Worm (Caenorhabditis elegans) whole organism, L3 larva: ENCODE data around the gene sprr-2.

ENCODE experiments used
- R02D3.7 ChIP-seq: fragments of 150-350 bp; optimal IDR thresholded peaks from 2 replicates; lab custom pipeline; 2014; ENCODE audit warnings: missing biosample characterization, missing genetic modification characterization
- ZK546.5 ChIP-seq: sonication (generic microtip); optimal IDR thresholded peaks from 2 replicates; lab custom pipeline; 2017; ENCODE audit warnings: missing biosample characterization, missing genetic modification characterization
- aly-2 ChIP-seq: fragments of 150-350 bp; optimal IDR thresholded peaks from 2 replicates; lab custom pipeline; 2014; ENCODE audit warnings: missing biosample characterization, missing genetic modification characterization
- ama-1 ChIP-seq: fragments of 150-350 bp; optimal IDR thresholded peaks from 2 replicates; lab custom pipeline; 2018
- ceh-16 ChIP-seq: sonication (generic microtip); optimal IDR thresholded peaks from 2 replicates; lab custom pipeline; 2017; ENCODE audit warnings: missing biosample characterization, missing genetic modification characterization
- ceh-28 ChIP-seq: fragments of 150-350 bp; optimal IDR thresholded peaks from 2 replicates; lab custom pipeline; 2014; ENCODE audit warnings: missing biosample characterization, missing genetic modification reagents, missing genetic modification characterization
- ceh-82 ChIP-seq: fragments of 150-350 bp; optimal IDR thresholded peaks from 2 replicates; lab custom pipeline; 2014; ENCODE audit warnings: missing biosample characterization, missing genetic modification characterization
- ceh-9 ChIP-seq: sonication (generic microtip); optimal IDR thresholded peaks from 2 replicates; lab custom pipeline; 2018; ENCODE audit warnings: missing biosample characterization, missing genetic modification characterization
- daf-12 ChIP-seq: fragments of 150-350 bp; optimal IDR thresholded peaks from 2 replicates; lab custom pipeline; 2014; ENCODE audit warnings: missing biosample characterization, missing genetic modification reagents, missing genetic modification characterization
- egl-27 ChIP-seq: sonication (generic microtip); optimal IDR thresholded peaks from 4 replicates; lab custom pipeline; 2017; ENCODE audit warnings: missing biosample characterization, missing genetic modification reagents, missing genetic modification characterization
- egl-5 ChIP-seq: fragments of 150-350 bp; optimal IDR thresholded peaks from 2 replicates; lab custom pipeline; 2017; ENCODE audit warnings: missing biosample characterization, missing genetic modification reagents, missing genetic modification characterization, inconsistent platforms
- elt-1 ChIP-seq: fragments of 150-350 bp; optimal IDR thresholded peaks from 2 replicates; lab custom pipeline; 2014; ENCODE audit warnings: missing biosample characterization, missing genetic modification characterization
- elt-2 ChIP-seq: sonication (generic microtip); optimal IDR thresholded peaks from 2 replicates; lab custom pipeline; 2016; ENCODE audit warnings: missing genetic modification reagents, mild to moderate bottlenecking, missing genetic modification characterization, missing compliant biosample characterization
- elt-3 ChIP-seq, 3 experiments: fragments of 150-350 bp in 1 of 3; sonication (generic microtip) in 2 of 3; optimal IDR thresholded peaks; 2 replicates in 2 of 3; 4 replicates in 1 of 3; lab custom pipeline; 2014 to 2017; ENCODE audit warnings: missing biosample characterization in 3 of 3, missing genetic modification characterization in 3 of 3
- eor-1 ChIP-seq, 2 experiments: fragments of 150-350 bp; optimal IDR thresholded peaks; 2 replicates each; lab custom pipeline; 2014 to 2018; ENCODE audit warnings: missing biosample characterization in 2 of 2, missing genetic modification characterization in 2 of 2
- fkh-10 ChIP-seq: sonication (generic microtip); optimal IDR thresholded peaks from 2 replicates; lab custom pipeline; 2017; ENCODE audit warnings: missing biosample characterization, missing genetic modification reagents, missing genetic modification characterization
- fkh-2 ChIP-seq: fragments of 150-350 bp; optimal IDR thresholded peaks from 2 replicates; lab custom pipeline; 2014; ENCODE audit warnings: missing biosample characterization, missing genetic modification reagents, missing genetic modification characterization
- fos-1 ChIP-seq: fragments of 150-350 bp; optimal IDR thresholded peaks from 2 replicates; lab custom pipeline; 2014; ENCODE audit warnings: missing biosample characterization, missing genetic modification characterization
- hmg-11 ChIP-seq: sonication (generic microtip); optimal IDR thresholded peaks from 2 replicates; lab custom pipeline; 2016; ENCODE audit warnings: missing genetic modification characterization, missing compliant biosample characterization
- jun-1 ChIP-seq: fragments of 150-350 bp; optimal IDR thresholded peaks from 2 replicates; lab custom pipeline; 2014; ENCODE audit warnings: missing biosample characterization, missing genetic modification reagents, missing genetic modification characterization
- lin-15B ChIP-seq: fragments of 150-350 bp; optimal IDR thresholded peaks from 2 replicates; lab custom pipeline; 2014; ENCODE audit warnings: missing biosample characterization, missing genetic modification characterization
- lin-39 ChIP-seq: fragments of 150-350 bp; optimal IDR thresholded peaks from 2 replicates; lab custom pipeline; 2018; ENCODE audit warnings: missing biosample characterization, missing genetic modification reagents, missing genetic modification characterization
- lsy-12 ChIP-seq: sonication (generic microtip); optimal IDR thresholded peaks from 2 replicates; lab custom pipeline; 2016; ENCODE audit warnings: mild to moderate bottlenecking, missing genetic modification characterization, missing compliant biosample characterization
- mdl-1 ChIP-seq: fragments of 150-350 bp; optimal IDR thresholded peaks from 2 replicates; lab custom pipeline; 2014; ENCODE audit warnings: missing biosample characterization, missing genetic modification characterization
- mml-1 ChIP-seq: fragments of 150-350 bp; sonication (generic microtip); optimal IDR thresholded peaks from 3 replicates; lab custom pipeline; 2014; ENCODE audit warnings: missing biosample characterization, missing genetic modification characterization
- nfya-1 ChIP-seq: sonication (generic microtip); optimal IDR thresholded peaks from 2 replicates; lab custom pipeline; 2017; ENCODE audit warnings: missing genetic modification characterization, mild to moderate bottlenecking, missing compliant biosample characterization, antibody characterized with exemption, moderate library complexity; ENCODE audit not compliant: insufficient read depth
- nhr-11 ChIP-seq: fragments of 150-350 bp; optimal IDR thresholded peaks from 2 replicates; lab custom pipeline; 2014; ENCODE audit warnings: missing biosample characterization, missing genetic modification characterization
- nhr-12 ChIP-seq: fragments of 150-350 bp; optimal IDR thresholded peaks from 2 replicates; lab custom pipeline; 2014; ENCODE audit warnings: missing biosample characterization, missing genetic modification characterization
- nhr-23 ChIP-seq: fragments of 150-350 bp; optimal IDR thresholded peaks from 2 replicates; lab custom pipeline; 2014; ENCODE audit warnings: missing biosample characterization, missing genetic modification reagents, missing genetic modification characterization
- nhr-25 ChIP-seq: sonication (generic microtip); optimal IDR thresholded peaks from 2 replicates; lab custom pipeline; 2017; ENCODE audit warnings: missing biosample characterization, missing genetic modification characterization
- nhr-43 ChIP-seq: sonication (generic microtip); optimal IDR thresholded peaks from 2 replicates; lab custom pipeline; 2016; ENCODE audit warnings: mild to moderate bottlenecking, missing genetic modification characterization, missing compliant biosample characterization; ENCODE audit not compliant: poor library complexity, severe bottlenecking
- nhr-67 ChIP-seq: fragments of 150-350 bp; optimal IDR thresholded peaks from 2 replicates; lab custom pipeline; 2014; ENCODE audit warnings: missing biosample characterization, missing genetic modification characterization
- nhr-76 ChIP-seq: fragments of 150-350 bp; sonication (generic microtip); optimal IDR thresholded peaks from 5 replicates; lab custom pipeline; 2014; ENCODE audit warnings: missing biosample characterization, missing genetic modification characterization
- pha-4 ChIP-seq: fragments of 150-350 bp; optimal IDR thresholded peaks from 2 replicates; lab custom pipeline; 2014; ENCODE audit warnings: missing biosample characterization, missing genetic modification reagents, missing genetic modification characterization
- pqm-1 ChIP-seq: fragments of 150-350 bp; optimal IDR thresholded peaks from 2 replicates; lab custom pipeline; 2017; ENCODE audit warnings: missing biosample characterization, missing genetic modification characterization, inconsistent platforms
- sea-2 ChIP-seq: fragments of 150-350 bp; sonication (generic microtip); optimal IDR thresholded peaks from 4 replicates; lab custom pipeline; 2014; ENCODE audit warnings: missing biosample characterization, missing genetic modification reagents, missing genetic modification characterization
- skn-1 ChIP-seq: fragments of 150-350 bp; optimal IDR thresholded peaks from 2 replicates; lab custom pipeline; 2014; ENCODE audit warnings: missing biosample characterization, missing genetic modification characterization
- snpc-4 ChIP-seq: fragments of 150-350 bp; optimal IDR thresholded peaks from 2 replicates; lab custom pipeline; 2014; ENCODE audit warnings: missing biosample characterization, missing genetic modification characterization
- unc-39 ChIP-seq: sonication (generic microtip); optimal IDR thresholded peaks from 4 replicates; lab custom pipeline; 2017; ENCODE audit warnings: missing biosample characterization, missing genetic modification characterization
- unc-62 ChIP-seq: fragments of 150-350 bp; sonication (generic microtip); optimal IDR thresholded peaks from 4 replicates; lab custom pipeline; 2014; ENCODE audit warnings: missing biosample characterization, missing genetic modification reagents, missing genetic modification characterization
- zag-1 ChIP-seq: fragments of 150-350 bp; optimal IDR thresholded peaks from 2 replicates; lab custom pipeline; 2014; ENCODE audit warnings: missing biosample characterization, missing genetic modification characterization
- ztf-4 ChIP-seq: fragments of 150-350 bp; optimal IDR thresholded peaks from 2 replicates; lab custom pipeline; 2014; ENCODE audit warnings: missing biosample characterization, missing genetic modification characterization

The sprr-2 gene

ce11 chrX:14828766-14829165 is 35.5 kb downstream of the sprr-2 start:
- TF ChIP-seq nhr-12 (tag; lab: Kevin White, UChicago) (no peak), ceh-16 (tag; lab: Kevin White, UChicago) (no peak), lsy-12 (tag; lab: Kevin White, UChicago) (no peak), nhr-11 (tag; lab: Kevin White, UChicago) (no peak), ama-1 (no peak), pqm-1 (tag; lab: Kevin White, UChicago) (no peak), unc-62 (no peak), lin-15B (tag; lab: Kevin White, UChicago) (no peak), elt-1 (tag; lab: Kevin White, UChicago) (no peak), nhr-25 (tag; lab: Kevin White, UChicago) (no peak), mdl-1 (no peak), mml-1 (tag; lab: Kevin White, UChicago) (no peak), nhr-43 (tag; lab: Kevin White, UChicago) (no peak), elt-2 (tag; lab: Kevin White, UChicago) (no peak), eor-1 (tag; optimal IDR thresholded peaks at IDR 0.05; lab: Kevin White, UChicago) (no peak), egl-27 (tag; lab: Kevin White, UChicago) (no peak), skn-1 (tag; lab: Kevin White, UChicago) (no peak), nhr-76 (no peak), hmg-11 (no peak), nfya-1 (no peak)

- TF ChIP-seq egl-5 (tag; lab: Kevin White, UChicago) (no peak), mml-1 (tag; lab: Kevin White, UChicago) (no peak), hmg-11 (no peak), daf-12 (no peak), nhr-43 (tag; lab: Kevin White, UChicago) (no peak), nhr-11 (tag; lab: Kevin White, UChicago) (no peak), unc-62 (no peak), skn-1 (tag; lab: Kevin White, UChicago) (no peak), nhr-23 (tag; lab: Kevin White, UChicago) (no peak), elt-1 (tag; lab: Kevin White, UChicago) (no peak), ztf-4 (tag; lab: Kevin White, UChicago) (no peak), aly-2 (tag; lab: Kevin White, UChicago) (no peak), nhr-76 (no peak), unc-39 (tag; lab: Kevin White, UChicago) (no peak), pha-4 (tag; lab: Kevin White, UChicago) (no peak), egl-27 (tag; lab: Kevin White, UChicago) (no peak), ceh-28 (tag; lab: Kevin White, UChicago) (no peak), sea-2 (GFP tag; lab: Kevin White, UChicago) (no peak)
Observed at ce11 chrX:14831531-14831930, 38.3 kb downstream of the sprr-2 start, which contains the start of gene dpf-2. Gene dpf-2 (plus strand): TSS chrX:14831831.

ce11 chrX:14838339-14838738 is 45.1 kb downstream of the sprr-2 start:
- no peak for TF ChIP-seq ceh-16 (tag; lab: Kevin White, UChicago)
- no peak for TF ChIP-seq unc-62
- TF ChIP-seq lsy-12 (tag; lab: Kevin White, UChicago), result no peak
- TF ChIP-seq snpc-4 (tag; lab: Kevin White, UChicago), result no peak
- no peak for TF ChIP-seq nhr-25 (tag; lab: Kevin White, UChicago)
- no peak for TF ChIP-seq mdl-1
- no peak for TF ChIP-seq R02D3.7 (tag; lab: Kevin White, UChicago)
- no peak for TF ChIP-seq elt-3 (tag; optimal IDR thresholded peaks at IDR 0.05; lab: Kevin White, UChicago)
- TF ChIP-seq jun-1 (tag; lab: Kevin White, UChicago), result no peak
- TF ChIP-seq nhr-12 (tag; lab: Kevin White, UChicago), result no peak
- no peak for TF ChIP-seq nhr-11 (tag; lab: Kevin White, UChicago)
- no peak for TF ChIP-seq ZK546.5
- TF ChIP-seq fos-1, result no peak
- no peak for TF ChIP-seq aly-2 (tag; lab: Kevin White, UChicago)

DNA sequence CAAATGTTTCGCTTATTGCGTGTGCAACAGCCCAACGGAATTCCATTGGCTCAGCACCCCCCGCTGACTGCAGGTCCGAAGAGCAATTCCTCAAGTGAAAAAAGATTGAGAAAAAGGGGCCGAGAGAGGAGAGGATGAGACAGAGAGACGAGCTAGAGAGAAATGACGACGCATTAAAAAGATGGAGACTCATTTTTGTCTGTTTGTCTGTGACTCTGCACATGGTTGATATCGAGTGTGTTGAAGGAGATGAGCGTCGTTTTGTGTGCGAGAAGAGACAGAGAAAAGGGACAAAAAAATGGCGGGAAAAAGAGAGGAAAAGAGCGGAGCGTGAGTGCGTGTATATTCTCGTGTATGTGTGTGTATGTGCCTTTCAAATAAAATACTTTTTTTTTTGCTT is 47.8 kb downstream of the sprr-2 start:
- no peak for TF ChIP-seq ceh-9 (tag; lab: Kevin White, UChicago)
- peak; percentile 38 for TF ChIP-seq R02D3.7 (tag; lab: Kevin White, UChicago)
- peak; percentile 91 for TF ChIP-seq fkh-10
- TF ChIP-seq mdl-1, result peak; percentile 58
- TF ChIP-seq ceh-82 (tag; lab: Kevin White, UChicago), result peak; percentile 19
- TF ChIP-seq nhr-25 (tag; lab: Kevin White, UChicago), result peak; percentile 45
- peak; percentile 80 for TF ChIP-seq nhr-11 (tag; lab: Kevin White, UChicago)
- TF ChIP-seq lin-39 (tag; lab: Kevin White, UChicago), result peak; percentile 57
- no peak for TF ChIP-seq ztf-4 (tag; lab: Kevin White, UChicago)
- TF ChIP-seq lin-15B (tag; lab: Kevin White, UChicago), result peak; percentile 73
- peak; percentile 95 for TF ChIP-seq egl-5 (tag; lab: Kevin White, UChicago)
- peak; percentile 88 for TF ChIP-seq skn-1 (tag; lab: Kevin White, UChicago)
- no peak for TF ChIP-seq elt-3 (tag; optimal IDR thresholded peaks at IDR 0.05; lab: Kevin White, UChicago)
- TF ChIP-seq nhr-43 (tag; lab: Kevin White, UChicago), result peak; percentile 41
- TF ChIP-seq hmg-11, result peak; percentile 94
- TF ChIP-seq nfya-1, result peak; percentile 93
- TF ChIP-seq pha-4 (tag; lab: Kevin White, UChicago), result peak; percentile 95
- no peak for TF ChIP-seq nhr-67
- TF ChIP-seq lsy-12 (tag; lab: Kevin White, UChicago), result peak; percentile 76
- TF ChIP-seq fos-1, result no peak
- peak; percentile 29 for TF ChIP-seq zag-1
- peak; percentile 78 for TF ChIP-seq jun-1 (tag; lab: Kevin White, UChicago)
- peak; percentile 57 for TF ChIP-seq unc-62
- TF ChIP-seq fkh-2 (tag; lab: Kevin White, UChicago), result no peak
- no peak for TF ChIP-seq daf-12
- TF ChIP-seq elt-2 (tag; lab: Kevin White, UChicago), result peak; percentile 71
- peak; percentile 68 for TF ChIP-seq ceh-28 (tag; lab: Kevin White, UChicago)
- TF ChIP-seq nhr-23 (tag; lab: Kevin White, UChicago), result peak; percentile 56
- TF ChIP-seq snpc-4 (tag; lab: Kevin White, UChicago), result peak; percentile 58
- TF ChIP-seq pqm-1 (tag; lab: Kevin White, UChicago), result peak; percentile 83
